Fruit fly (Drosophila melanogaster) whole organism, wandering third instar larva: ENCODE results near the gene Tap42.

Experiments used
- Dif ChIP-seq: fragments of 200-275, 200-300 bp; sonication (Bioruptor generic); optimal IDR thresholded peaks from 2 replicates; lab custom pipeline; 2018; ENCODE audit warnings: missing biosample characterization, missing genetic modification characterization; ENCODE audit not compliant: partially characterized antibody
- GATAd ChIP-seq: sonication (Bioruptor generic); optimal IDR thresholded peaks from 2 replicates; lab custom pipeline; 2016; ENCODE audit warnings: missing biosample characterization, missing genetic modification characterization
- HLH106 ChIP-seq: fragments of 200-800 bp; optimal IDR thresholded peaks from 3 replicates; lab custom pipeline; 2019; ENCODE audit warnings: missing biosample characterization, mild to moderate bottlenecking, missing genetic modification characterization, moderate library complexity
- Hr83 ChIP-seq: fragments of 200-300 bp; sonication (Bioruptor generic); optimal IDR thresholded peaks from 2 replicates; lab custom pipeline; 2016; ENCODE audit warnings: missing biosample characterization, mild to moderate bottlenecking, missing genetic modification characterization, moderate library complexity; ENCODE audit not compliant: poor library complexity, severe bottlenecking
- Myc ChIP-seq: fragments of >200 bp; optimal IDR thresholded peaks from 2 replicates; lab custom pipeline; 2017
- N ChIP-seq: fragments of >200 bp; optimal IDR thresholded peaks from 2 replicates; lab custom pipeline; 2018; ENCODE audit warnings: missing biosample characterization, missing external identifiers, missing genetic modification characterization
- Rel ChIP-seq, 2 experiments: fragments of 200-800 bp; sonication (Bioruptor generic) in 1 of 2; optimal IDR thresholded peaks; 2 replicates in 1 of 2; 3 replicates in 1 of 2; lab custom pipeline; 2016 to 2019; ENCODE audit warnings: mild to moderate bottlenecking in 2 of 2, missing biosample characterization in 2 of 2, missing genetic modification characterization in 2 of 2, moderate library complexity in 1 of 2
- Vsx2 ChIP-seq: fragments of 200-300, 225-300 bp; sonication (Bioruptor generic); optimal IDR thresholded peaks from 2 replicates; lab custom pipeline; 2018; ENCODE audit warnings: missing biosample characterization, missing genetic modification characterization; ENCODE audit not compliant: partially characterized antibody
- ey ChIP-seq: fragments of 200-800 bp; sonication (Bioruptor generic); optimal IDR thresholded peaks from 2 replicates; lab custom pipeline; 2016; ENCODE audit warnings: missing biosample characterization, missing genetic modification characterization
- foxo ChIP-seq, 2 experiments: fragments of 200-800 bp; sonication (Bioruptor generic); optimal IDR thresholded peaks; 2 replicates in 1 of 2; 3 replicates in 1 of 2; lab custom pipeline; 2016 to 2017; ENCODE audit warnings: missing biosample characterization in 2 of 2, missing genetic modification characterization in 2 of 2
- fru ChIP-seq: fragments of 200-800 bp; sonication (Bioruptor generic); optimal IDR thresholded peaks from 3 replicates; lab custom pipeline; 2016; ENCODE audit warnings: missing biosample characterization, mild to moderate bottlenecking, missing genetic modification characterization
- jim ChIP-seq: fragments of 175-275, 200-325 bp; sonication (Bioruptor generic); optimal IDR thresholded peaks from 2 replicates; lab custom pipeline; 2016; ENCODE audit warnings: missing biosample characterization, mild to moderate bottlenecking, missing genetic modification characterization
- psq ChIP-seq: fragments of 200-800 bp; sonication (Bioruptor generic); optimal IDR thresholded peaks from 3 replicates; lab custom pipeline; 2017; ENCODE audit warnings: missing biosample characterization, mild to moderate bottlenecking, missing genetic modification characterization, moderate library complexity
- sage ChIP-seq: fragments of 200-800 bp; sonication (Bioruptor generic); optimal IDR thresholded peaks from 2 replicates; lab custom pipeline; 2016; ENCODE audit warnings: missing biosample characterization, mild to moderate bottlenecking, missing genetic modification characterization
- tai ChIP-seq: sonication (Bioruptor generic); optimal IDR thresholded peaks from 2 replicates; lab custom pipeline; 2016; ENCODE audit warnings: missing biosample characterization, missing genetic modification characterization
- woc ChIP-seq: sonication (Bioruptor generic); optimal IDR thresholded peaks from 2 replicates; lab custom pipeline; 2016; ENCODE audit warnings: missing biosample characterization, mild to moderate bottlenecking, missing genetic modification characterization

Gene Tap42

DNA sequence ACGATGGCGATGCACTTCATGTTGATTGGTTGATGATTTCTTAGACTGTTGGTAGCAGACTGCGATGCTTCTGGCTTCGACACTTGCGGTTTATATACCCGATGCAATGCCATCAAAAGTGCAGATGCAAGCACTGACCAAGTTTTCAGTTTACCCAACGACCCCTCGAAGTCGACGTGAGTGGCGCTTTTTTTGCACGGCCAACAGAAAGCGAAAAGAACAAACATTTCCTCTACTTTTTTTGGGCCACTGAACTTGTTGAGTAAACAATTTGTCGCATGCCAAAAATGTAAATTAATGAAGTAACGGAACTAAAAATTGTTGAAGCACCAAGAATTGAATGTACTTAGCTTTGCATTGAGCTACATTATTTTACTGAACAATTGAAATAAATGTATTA is 44.1 kb downstream of the Tap42 start, which contains the start of gene Vm34Ca:
Vm34Ca (minus strand) TSS at position 66 of the 400 bp plus-strand sequence.
- TF ChIP-seq GATAd (GFP tag; lab: Kevin White, UChicago): no peak
- no peak for TF ChIP-seq Dif (GFP tag; lab: Kevin White, UChicago)
- no peak for TF ChIP-seq Hr83 (GFP tag; lab: Kevin White, UChicago)
- TF ChIP-seq woc (GFP tag; lab: Kevin White, UChicago): no peak
- TF ChIP-seq fru (GFP tag; lab: Kevin White, UChicago): no peak

DNA sequence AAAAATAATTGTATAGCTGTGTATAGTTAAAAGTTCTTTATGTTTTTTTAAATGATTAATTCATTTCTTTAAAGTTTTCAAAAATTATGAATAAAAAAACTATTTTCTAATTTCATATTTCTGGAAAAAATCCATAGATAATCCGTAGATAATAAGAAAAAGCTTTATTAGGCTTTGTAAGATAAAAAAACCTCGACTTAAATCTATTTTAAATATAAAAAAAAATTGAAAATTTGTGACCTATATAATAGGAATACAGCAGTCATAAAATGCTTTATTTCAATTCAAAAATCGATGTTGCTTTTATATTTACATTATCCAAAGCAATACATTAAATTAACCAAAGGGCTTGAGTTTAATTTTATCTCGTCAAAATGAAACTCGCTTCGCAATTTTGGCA is 44.8 kb downstream of the Tap42 start, which contains the start of gene Flad2:
Flad2 (plus strand) TSS at position 301 of the 400 bp plus-strand sequence.
- TF ChIP-seq HLH106 (no peak), Myc (no peak), jim (GFP tag; lab: Kevin White, UChicago) (no peak), fru (GFP tag; lab: Kevin White, UChicago) (no peak), Rel (GFP tag; optimal IDR thresholded peaks at IDR 0.05; lab: Kevin White, UChicago) (no peak), Rel (tag; optimal IDR thresholded peaks at IDR 0.05; lab: Kevin White, UChicago) (no peak), ey (GFP tag; lab: Kevin White, UChicago) (no peak), foxo (GFP tag; optimal IDR thresholded peaks at IDR 0.05; lab: Kevin White, UChicago) (no peak), tai (GFP tag; lab: Kevin White, UChicago) (no peak), N (GFP tag; lab: Kevin White, UChicago) (no peak), Dif (GFP tag; lab: Kevin White, UChicago) (no peak), psq (GFP tag; lab: Kevin White, UChicago) (no peak)

DNA sequence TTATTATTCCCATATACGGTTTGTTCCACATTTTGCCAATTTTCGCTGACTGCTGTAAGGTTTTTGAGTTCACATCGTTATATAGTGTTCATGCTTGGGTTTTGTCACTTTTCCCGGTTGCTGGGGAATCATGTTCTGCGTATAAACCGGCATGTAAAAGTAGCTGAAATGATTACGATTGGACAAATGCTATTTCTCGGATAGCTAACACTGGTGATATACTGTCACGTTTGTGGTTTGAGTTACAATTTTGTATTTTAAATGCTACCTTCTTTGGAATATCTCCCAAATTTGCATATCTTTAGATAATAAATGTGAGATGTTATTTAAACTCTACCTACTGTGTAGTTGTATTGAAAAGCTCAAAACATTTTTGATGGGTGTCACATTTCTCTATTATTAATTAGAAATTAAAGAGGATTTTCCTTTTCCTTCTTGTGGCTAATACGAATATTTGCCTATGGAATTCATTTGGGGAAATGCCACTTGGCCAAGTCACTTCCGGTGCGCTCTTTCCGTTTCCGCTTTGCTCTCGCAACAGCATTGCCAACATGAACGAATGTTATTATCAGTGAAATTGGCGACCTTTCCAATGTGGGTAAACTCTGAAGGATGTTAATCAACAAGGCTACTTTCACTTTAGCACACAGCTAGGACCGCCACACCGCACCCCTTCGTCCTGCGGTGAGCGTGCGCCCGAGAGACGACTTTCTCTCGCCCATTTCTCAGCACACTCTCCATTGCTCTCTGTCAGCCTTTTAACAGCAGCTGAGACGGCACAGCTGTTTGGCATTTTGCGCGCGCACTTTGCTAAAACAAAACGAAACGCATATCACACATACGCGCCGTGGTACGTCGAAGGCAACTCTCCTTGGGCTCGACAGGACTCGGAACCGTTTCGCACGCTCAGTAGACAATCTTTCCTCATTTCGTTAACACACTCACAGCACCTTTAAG is 47.4 kb downstream of the Tap42 start, which contains the start of the genes CG16956, CG42784 and CG43850:
CG16956 (minus strand) TSS at position 51 of the 957 bp plus-strand sequence.
CG42784 (plus strand) TSS at position 907 of the 957 bp plus-strand sequence.
CG43850 (plus strand) TSS at position 907 of the 957 bp plus-strand sequence.
- TF ChIP-seq Vsx2: peak; percentile 7
- TF ChIP-seq sage: no peak
